Worm (Caenorhabditis elegans): ENCODE results near the gene F08A7.1.

The F08A7.1 gene

DNA sequence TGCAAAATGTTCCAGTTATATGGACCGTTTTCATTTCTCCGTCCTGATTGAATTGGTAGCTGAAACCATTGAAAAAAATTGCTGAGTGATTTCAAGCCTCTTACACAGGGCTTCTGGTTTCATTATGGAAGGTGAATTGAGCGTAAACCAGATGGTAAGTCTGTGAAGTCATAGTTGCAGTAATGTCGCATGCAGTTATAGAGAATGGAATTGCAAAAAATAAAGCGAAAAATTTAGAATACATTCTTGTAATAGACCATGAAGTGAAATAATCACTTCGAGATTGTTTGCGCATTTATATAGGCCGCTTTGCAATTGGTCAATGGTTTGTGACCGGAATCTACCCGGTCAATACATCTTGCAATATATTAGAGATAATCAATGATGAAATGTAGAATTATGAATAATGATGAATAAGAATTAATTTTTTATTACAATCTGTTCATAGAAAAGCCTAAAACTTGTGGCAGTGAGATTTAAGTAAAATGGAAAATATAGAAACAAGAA, 29.7 kb downstream of the F08A7.1 start, which contains the start of gene F11E6.4:
Gene F11E6.4, minus strand, starts transcription at position 259 of the 507 bp plus-strand sequence.
- TF ChIP-seq dao-5 (tag; optimal IDR thresholded peaks at IDR 0.05) = no peak
- no peak for TF ChIP-seq him-1 (tag; optimal IDR thresholded peaks at IDR 0.05)
- TF ChIP-seq W03F9.2 (tag; optimal IDR thresholded peaks at IDR 0.05) = no peak

DNA sequence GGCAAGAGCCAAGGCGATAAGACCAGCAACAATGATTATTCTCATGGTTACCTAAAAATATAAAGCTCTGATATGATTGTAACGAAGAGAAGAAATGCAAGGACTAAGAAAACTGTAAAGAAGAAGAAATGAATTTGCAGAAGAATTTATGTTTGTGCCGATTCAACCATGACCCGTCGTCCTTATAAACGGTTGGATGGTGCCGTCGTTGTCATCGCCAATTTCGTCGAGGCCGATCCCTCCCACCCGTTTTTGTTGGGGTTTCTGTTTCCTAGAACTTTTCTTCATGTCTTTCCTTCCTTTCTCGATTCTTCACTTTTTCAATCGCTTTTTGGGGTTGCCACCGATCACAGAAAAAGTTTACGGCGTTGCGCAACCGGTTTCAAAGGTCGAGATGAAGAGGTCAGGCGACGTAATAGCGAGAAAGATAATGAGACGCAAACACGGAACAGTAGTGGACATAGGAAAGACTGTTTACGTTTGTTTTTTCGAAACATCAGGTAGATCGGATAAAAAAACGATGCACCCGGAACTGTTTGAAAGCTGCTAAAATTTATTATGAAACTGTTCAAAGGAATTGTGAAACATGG, 31.6 kb downstream of the F08A7.1 start, which contains the start of gene epic-1:
Gene epic-1, minus strand, starts transcription at position 51 of the 590 bp plus-strand sequence.
- no peak for TF ChIP-seq him-1 (tag; optimal IDR thresholded peaks at IDR 0.05)
- no peak for TF ChIP-seq W03F9.2 (tag; optimal IDR thresholded peaks at IDR 0.05)
- no peak for TF ChIP-seq dao-5 (tag; optimal IDR thresholded peaks at IDR 0.05)

DNA sequence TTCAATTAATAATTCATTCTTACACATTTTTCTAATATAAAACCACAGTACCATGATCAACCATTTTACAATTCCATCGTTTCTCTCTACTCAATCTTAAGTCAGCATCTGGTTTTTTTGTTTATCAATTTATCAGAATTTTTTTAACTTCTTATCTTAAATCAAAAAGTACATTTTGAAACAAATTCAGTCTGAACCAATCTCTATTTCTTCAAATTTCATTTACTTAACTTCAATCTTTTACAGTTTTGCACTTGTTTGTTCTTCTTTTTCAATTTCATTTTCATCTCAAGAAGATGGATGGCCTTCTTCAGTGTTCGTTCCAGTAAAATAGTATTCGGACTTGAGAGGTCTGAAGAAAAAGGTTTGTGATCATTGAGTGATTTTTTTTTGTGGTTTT, 32.6 kb downstream of the F08A7.1 start, which contains the start of gene gba-3:
Gene gba-3, plus strand, starts transcription at position 301 of the 400 bp plus-strand sequence.
- TF ChIP-seq W03F9.2 (tag; optimal IDR thresholded peaks at IDR 0.05) = no peak
- no peak for TF ChIP-seq dao-5 (tag; optimal IDR thresholded peaks at IDR 0.05)
- no peak for TF ChIP-seq him-1 (tag; optimal IDR thresholded peaks at IDR 0.05)

DNA sequence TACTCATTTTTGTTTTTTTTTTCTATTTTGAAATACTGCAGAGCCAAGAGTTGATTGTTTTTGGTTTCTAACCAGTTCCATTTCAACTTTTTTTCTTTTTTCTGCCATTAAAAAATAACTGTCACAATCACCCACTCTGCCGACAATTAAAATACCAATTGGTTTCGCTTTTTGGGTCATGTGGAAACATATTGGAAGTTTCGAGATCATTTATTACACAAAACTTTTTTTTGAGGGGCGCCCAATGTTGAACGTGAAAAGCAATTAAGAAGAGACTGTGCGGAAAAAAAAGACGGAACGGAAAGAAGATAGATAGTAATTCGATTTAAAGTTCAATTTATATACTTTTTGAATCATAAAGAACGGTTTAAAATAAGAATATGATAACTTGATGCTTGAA, 33.6 kb downstream of the F08A7.1 start:
- TF ChIP-seq W03F9.2 (tag; optimal IDR thresholded peaks at IDR 0.05) = no peak
- TF ChIP-seq dao-5 (tag; optimal IDR thresholded peaks at IDR 0.05) = no peak
- no peak for TF ChIP-seq him-1 (tag; optimal IDR thresholded peaks at IDR 0.05)

- TF ChIP-seq him-1 (tag; optimal IDR thresholded peaks at IDR 0.05) (no peak), W03F9.2 (tag; optimal IDR thresholded peaks at IDR 0.05) (no peak), dao-5 (tag; optimal IDR thresholded peaks at IDR 0.05) (no peak)
These were observed 34.8 kb downstream of the F08A7.1 start, which contains the start of gene F11E6.9 for ce11 chrIV:17475242-17475641. TSS of gene F11E6.9 (minus strand) at chrIV:17475342.

DNA sequence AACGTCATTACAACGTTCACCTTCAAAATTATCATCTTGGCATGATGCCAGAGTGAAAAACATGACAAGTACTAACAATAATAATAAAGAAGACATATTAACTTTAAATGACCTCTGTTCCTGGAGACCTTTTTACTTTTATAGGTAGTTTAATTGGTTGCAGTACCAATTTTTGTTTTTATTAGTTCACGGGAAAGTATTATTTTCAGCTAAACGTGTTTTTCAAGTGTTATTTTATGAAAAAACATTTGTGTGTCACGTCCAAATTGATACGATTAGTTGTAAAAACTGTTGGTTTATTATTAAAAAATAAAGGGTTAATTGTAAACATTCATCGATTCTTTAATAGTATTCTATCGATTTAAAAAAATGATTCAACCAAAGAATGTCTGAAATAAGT, 35.3 kb downstream of the F08A7.1 start, which contains the start of gene grl-24:
Gene grl-24, minus strand, starts transcription at position 101 of the 400 bp plus-strand sequence.
- TF ChIP-seq him-1 (tag; optimal IDR thresholded peaks at IDR 0.05) = no peak
- TF ChIP-seq W03F9.2 (tag; optimal IDR thresholded peaks at IDR 0.05) = no peak
- TF ChIP-seq dao-5 (tag; optimal IDR thresholded peaks at IDR 0.05) = no peak

- no peak for TF ChIP-seq him-1 (tag; optimal IDR thresholded peaks at IDR 0.05)
- no peak for TF ChIP-seq dao-5 (tag; optimal IDR thresholded peaks at IDR 0.05)
- TF ChIP-seq W03F9.2 (tag; optimal IDR thresholded peaks at IDR 0.05) = no peak
These were observed 42.8 kb downstream of the F08A7.1 start, which contains the start of gene rabr-2 for ce11 chrIV:17483230-17483629. TSS of gene rabr-2 (minus strand) at chrIV:17483330.

ce11 chrIV:17490679-17491078, 50.3 kb downstream of the F08A7.1 start, which contains the start of gene nas-6:
TSS of gene nas-6 (minus strand) at chrIV:17490779.
- no peak for TF ChIP-seq dao-5 (tag; optimal IDR thresholded peaks at IDR 0.05)
- TF ChIP-seq W03F9.2 (tag; optimal IDR thresholded peaks at IDR 0.05) = no peak
- no peak for TF ChIP-seq him-1 (tag; optimal IDR thresholded peaks at IDR 0.05)

Measured in whole organism, L4/young adult.